Fruit fly (Drosophila melanogaster) whole organism, prepupa: ENCODE data around the gene CG17597.
A peak's percentile ranks its signal among the peaks of the same experiment; 100 is the strongest.

ENCODE experiments used
- Blimp-1 ChIP-seq: fragments of 200-800 bp; sonication (Bioruptor generic); optimal IDR thresholded peaks from 3 replicates; lab custom pipeline; 2017; ENCODE audit warnings: missing biosample characterization, missing genetic modification characterization, mild to moderate bottlenecking, moderate library complexity, missing genetic modification reagents
- CG11902 ChIP-seq: fragments of 200-800 bp; sonication (Bioruptor generic); optimal IDR thresholded peaks from 3 replicates; lab custom pipeline; 2016; ENCODE audit warnings: missing biosample characterization, missing genetic modification characterization
- CG15336 ChIP-seq: fragments of 200-800 bp; sonication (Bioruptor generic); IDR thresholded peaks from 2 replicates; pipeline ENCODE4 v1.3.6; 2022; ENCODE audit warnings: missing biosample characterization, missing genetic modification characterization
- CG3032 ChIP-seq: fragments of 200-800 bp; optimal IDR thresholded peaks from 2 replicates; lab custom pipeline; 2019; ENCODE audit warnings: missing biosample characterization, mild to moderate bottlenecking, missing genetic modification characterization, moderate library complexity
- CG31627 ChIP-seq: fragments of 200-800 bp; sonication (Bioruptor generic); optimal IDR thresholded peaks from 3 replicates; lab custom pipeline; 2016; ENCODE audit warnings: missing biosample characterization, missing genetic modification characterization
- CG32006 ChIP-seq: fragments of 200-800 bp; sonication (Bioruptor generic); optimal IDR thresholded peaks from 3 replicates; lab custom pipeline; 2017; ENCODE audit warnings: missing biosample characterization, mild to moderate bottlenecking, missing genetic modification characterization
- CG3919 ChIP-seq: fragments of 200-800 bp; sonication (Bioruptor generic); optimal IDR thresholded peaks from 3 replicates; lab custom pipeline; 2016; ENCODE audit warnings: missing biosample characterization, missing genetic modification characterization
- CG6163 ChIP-seq: fragments of 200-800 bp; sonication (Bioruptor generic); IDR thresholded peaks from 3 replicates; pipeline ENCODE4 v1.3.6; 2022; ENCODE audit warnings: missing biosample characterization, missing genetic modification characterization
- CG6276 ChIP-seq: fragments of 200-800 bp; sonication (Bioruptor generic); optimal IDR thresholded peaks from 2 replicates; lab custom pipeline; 2017; ENCODE audit warnings: missing biosample characterization, mild to moderate bottlenecking, missing genetic modification characterization
- CG6808 ChIP-seq: fragments of 200-800 bp; sonication (Bioruptor generic); optimal IDR thresholded peaks from 3 replicates; lab custom pipeline; 2017; ENCODE audit warnings: missing biosample characterization, missing genetic modification characterization, mild to moderate bottlenecking, moderate library complexity, missing genetic modification reagents
- CG6854 ChIP-seq: fragments of 200-800 bp; sonication (Bioruptor generic); optimal IDR thresholded peaks from 2 replicates; lab custom pipeline; 2017; ENCODE audit warnings: missing biosample characterization, mild to moderate bottlenecking, missing genetic modification characterization
- CG7368 ChIP-seq: fragments of 200-800 bp; sonication (Bioruptor generic); optimal IDR thresholded peaks from 3 replicates; lab custom pipeline; 2016; ENCODE audit warnings: missing biosample characterization, missing genetic modification characterization
- CG8119 ChIP-seq: fragments of 200-800 bp; sonication (Bioruptor generic); IDR thresholded peaks from 3 replicates; pipeline ENCODE4 v1.3.6; 2022; ENCODE audit warnings: missing biosample characterization, missing genetic modification characterization
- CG8319 ChIP-seq: fragments of 200-800 bp; sonication (Bioruptor generic); optimal IDR thresholded peaks from 3 replicates; lab custom pipeline; 2016; ENCODE audit warnings: missing biosample characterization, missing genetic modification characterization
- CG9139 ChIP-seq: fragments of 200-800 bp; sonication (Bioruptor generic); optimal IDR thresholded peaks from 3 replicates; lab custom pipeline; 2017; ENCODE audit warnings: missing biosample characterization, mild to moderate bottlenecking, missing genetic modification characterization
- Eip78C ChIP-seq: fragments of 200-800 bp; sonication (Bioruptor generic); peaks from one replicate; lab custom pipeline; 2016; ENCODE audit warnings: missing biosample characterization, missing genetic modification characterization
- Eip93F ChIP-seq: fragments of 200-800 bp; sonication (Bioruptor generic); optimal IDR thresholded peaks from 2 replicates; lab custom pipeline; 2016; ENCODE audit warnings: missing biosample characterization, mild to moderate bottlenecking, missing genetic modification characterization
- Ets21C ChIP-seq: fragments of 200-800 bp; sonication (Bioruptor generic); optimal IDR thresholded peaks from 3 replicates; lab custom pipeline; 2016; ENCODE audit warnings: missing biosample characterization, missing genetic modification characterization
- Gug ChIP-seq: fragments of 200-800 bp; sonication (Bioruptor generic); IDR thresholded peaks from 2 replicates; pipeline ENCODE4 v1.3.6; 2022; ENCODE audit warnings: missing biosample characterization, missing genetic modification characterization
- Hr38 ChIP-seq: sonication (Bioruptor generic); optimal IDR thresholded peaks from 2 replicates; lab custom pipeline; 2016; ENCODE audit warnings: missing biosample characterization, missing genetic modification characterization
- Hr39 ChIP-seq: fragments of 200-800 bp; sonication (Bioruptor generic); optimal IDR thresholded peaks from 2 replicates; lab custom pipeline; 2016; ENCODE audit warnings: missing biosample characterization, missing genetic modification characterization
- OdsH ChIP-seq: fragments of 200-800 bp; sonication (Bioruptor generic); optimal IDR thresholded peaks from 3 replicates; lab custom pipeline; 2016; ENCODE audit warnings: missing biosample characterization, missing genetic modification characterization
- Sox15 ChIP-seq: fragments of 200-800 bp; sonication (Bioruptor generic); optimal IDR thresholded peaks from 3 replicates; lab custom pipeline; 2016; ENCODE audit warnings: missing biosample characterization, missing genetic modification characterization
- achi ChIP-seq: fragments of 200-800 bp; sonication (Bioruptor generic); optimal IDR thresholded peaks from 3 replicates; lab custom pipeline; 2016; ENCODE audit warnings: missing biosample characterization, missing genetic modification characterization
- acj6 ChIP-seq: fragments of 200-800 bp; sonication (Bioruptor generic); optimal IDR thresholded peaks from 3 replicates; lab custom pipeline; 2016; ENCODE audit warnings: missing biosample characterization, missing genetic modification characterization
- eg ChIP-seq: fragments of 200-800 bp; sonication (Bioruptor generic); IDR thresholded peaks from 3 replicates; pipeline ENCODE4 v1.3.6; 2022; ENCODE audit warnings: missing biosample characterization, missing genetic modification characterization
- esn ChIP-seq: fragments of 200-800 bp; sonication (Bioruptor generic); optimal IDR thresholded peaks from 2 replicates; lab custom pipeline; 2016; ENCODE audit warnings: missing biosample characterization, mild to moderate bottlenecking, missing genetic modification characterization, moderate library complexity
- fd85E ChIP-seq: fragments of 200-800 bp; sonication (Bioruptor generic); optimal IDR thresholded peaks from 3 replicates; lab custom pipeline; 2016; ENCODE audit warnings: missing biosample characterization, missing genetic modification characterization
- fkh ChIP-seq: fragments of 200-800 bp; sonication (Bioruptor generic); optimal IDR thresholded peaks from 3 replicates; lab custom pipeline; 2017; ENCODE audit warnings: missing biosample characterization, mild to moderate bottlenecking, missing genetic modification characterization, moderate library complexity
- pdm3 ChIP-seq: fragments of 200-800 bp; sonication (Bioruptor generic); optimal IDR thresholded peaks from 3 replicates; lab custom pipeline; 2016; ENCODE audit warnings: missing biosample characterization, missing genetic modification characterization
- salr ChIP-seq, 2 experiments: fragments of 200-800 bp; sonication (Bioruptor generic); optimal IDR thresholded peaks; 3 replicates each; lab custom pipeline; 2016 to 2018; ENCODE audit warnings: missing biosample characterization in 2 of 2, missing genetic modification characterization in 2 of 2, mild to moderate bottlenecking in 1 of 2
- ss ChIP-seq, 2 experiments: fragments of 200-800 bp; sonication (Bioruptor generic); optimal IDR thresholded peaks; 2 replicates in 1 of 2; 3 replicates in 1 of 2; lab custom pipeline; 2017 to 2018; ENCODE audit warnings: mild to moderate bottlenecking in 2 of 2, missing biosample characterization in 2 of 2, missing genetic modification characterization in 2 of 2, moderate library complexity in 1 of 2
- svp ChIP-seq: fragments of 200-800 bp; sonication (Bioruptor generic); peaks from one replicate; lab custom pipeline; 2016; ENCODE audit warnings: missing biosample characterization, missing genetic modification characterization
- topi ChIP-seq: fragments of 200-800 bp; sonication (Bioruptor generic); optimal IDR thresholded peaks from 3 replicates; lab custom pipeline; 2016; ENCODE audit warnings: missing biosample characterization, missing genetic modification characterization
- vri ChIP-seq: fragments of 200-800 bp; sonication (Bioruptor generic); optimal IDR thresholded peaks from 3 replicates; lab custom pipeline; 2016; ENCODE audit warnings: missing biosample characterization, mild to moderate bottlenecking, missing genetic modification characterization

Gene CG17597

dm6 chr2L:18793243-18793642 lies 37.7 kb downstream of the CG17597 start:
- no peak for TF ChIP-seq CG8319
- TF ChIP-seq Hr39 (GFP tag; lab: Kevin White, UChicago), result no peak
- TF ChIP-seq CG31627, result no peak

DNA sequence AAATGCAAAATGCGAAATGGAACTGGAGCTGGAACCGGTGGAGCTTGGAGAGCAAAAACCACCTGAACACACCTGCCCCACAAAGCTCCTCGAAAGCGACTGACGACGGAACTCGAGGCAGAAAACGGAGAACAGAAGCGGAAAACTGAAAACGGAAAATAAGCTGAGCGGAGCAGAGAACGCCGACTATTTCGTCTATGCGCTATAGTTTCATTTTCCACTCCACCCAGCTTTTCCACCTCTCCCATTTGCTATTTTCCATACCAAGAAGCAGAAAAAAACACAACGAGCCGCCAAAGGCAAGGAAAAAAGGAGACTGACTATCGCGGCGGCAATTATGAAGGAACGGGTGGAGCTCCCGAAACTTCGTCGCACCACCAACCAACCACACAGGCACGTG lies 38.1 kb downstream of the CG17597 start, which contains the start of gene ham:
TSS of gene ham (minus strand) at position 101 of the 400 bp plus-strand sequence.
- TF ChIP-seq ss (GFP tag; optimal IDR thresholded peaks at IDR 0.05; lab: Kevin White, UChicago), result no peak
- TF ChIP-seq CG6163 (GFP tag; lab: Robert Waterston, UW), result no peak
- TF ChIP-seq achi (GFP tag; lab: Kevin White, UChicago), result no peak
- no peak for TF ChIP-seq CG3032 (tag; lab: Kevin White, UChicago)
- TF ChIP-seq CG32006 (GFP tag; lab: Kevin White, UChicago), result no peak
- no peak for TF ChIP-seq esn (GFP tag; lab: Kevin White, UChicago)
- no peak for TF ChIP-seq CG9139
- no peak for TF ChIP-seq Sox15 (GFP tag; lab: Kevin White, UChicago)
- no peak for TF ChIP-seq eg (GFP tag; lab: Robert Waterston, UW)
- TF ChIP-seq CG31627, result no peak
- TF ChIP-seq Gug (GFP tag; lab: Robert Waterston, UW), result no peak
- TF ChIP-seq CG15336 (GFP tag; lab: Robert Waterston, UW), result no peak
- TF ChIP-seq topi (GFP tag; lab: Kevin White, UChicago), result no peak
- TF ChIP-seq CG6276 (GFP tag; lab: Kevin White, UChicago), result no peak
- TF ChIP-seq vri (GFP tag; lab: Kevin White, UChicago), result no peak
- no peak for TF ChIP-seq Blimp-1 (GFP tag; lab: Kevin White, UChicago)
- TF ChIP-seq fd85E (GFP tag; lab: Kevin White, UChicago), result no peak
- no peak for TF ChIP-seq CG3919 (GFP tag; lab: Kevin White, UChicago)

- TF ChIP-seq acj6 (GFP tag; lab: Kevin White, UChicago), result no peak
- no peak for TF ChIP-seq CG11902 (GFP tag; lab: Kevin White, UChicago)
- no peak for TF ChIP-seq pdm3 (GFP tag; lab: Kevin White, UChicago)
- TF ChIP-seq OdsH (GFP tag; lab: Kevin White, UChicago), result no peak
- TF ChIP-seq CG7368 (GFP tag; lab: Kevin White, UChicago), result no peak
- TF ChIP-seq CG3919 (GFP tag; lab: Kevin White, UChicago), result no peak
- TF ChIP-seq Eip78C (GFP tag; lab: Kevin White, UChicago), result no peak
- no peak for TF ChIP-seq CG8119 (GFP tag; lab: Robert Waterston, UW)
- no peak for TF ChIP-seq Blimp-1 (GFP tag; lab: Kevin White, UChicago)
- no peak for TF ChIP-seq CG31627
- TF ChIP-seq Hr38, result no peak
- TF ChIP-seq svp (GFP tag; lab: Kevin White, UChicago), result no peak
- TF ChIP-seq CG6808, result no peak
Measured at dm6 chr2L:18789773-18790385, 41.1 kb downstream of the CG17597 start.

DNA sequence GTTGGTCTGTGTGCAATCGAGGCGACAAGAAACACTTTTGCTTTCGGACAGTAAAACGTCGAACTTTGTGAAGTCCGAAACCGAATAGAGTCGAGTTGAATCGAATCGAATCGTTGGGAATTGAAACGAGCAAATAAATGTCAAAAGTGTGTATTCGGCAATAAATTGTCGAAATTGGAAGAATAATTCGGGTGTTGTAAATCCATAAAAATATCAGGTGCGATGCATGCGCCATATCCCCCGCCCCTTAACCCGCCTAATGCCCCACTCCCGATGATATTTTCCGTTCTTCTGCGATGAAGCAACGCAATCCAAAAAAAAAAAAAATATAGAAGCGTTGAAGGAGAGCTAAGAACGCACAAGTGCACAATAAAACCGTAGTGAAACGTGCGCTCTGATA lies 42.0 kb downstream of the CG17597 start:
- no peak for TF ChIP-seq Ets21C (GFP tag; lab: Kevin White, UChicago)
- no peak for TF ChIP-seq CG6854 (GFP tag; lab: Kevin White, UChicago)
- peak; percentile 58 for TF ChIP-seq vri (GFP tag; lab: Kevin White, UChicago)
- no peak for TF ChIP-seq CG15336 (GFP tag; lab: Robert Waterston, UW)

dm6 chr2L:18787415-18787989 lies 43.5 kb downstream of the CG17597 start:
- TF ChIP-seq CG9139, result no peak
- TF ChIP-seq CG6854 (GFP tag; lab: Kevin White, UChicago), result no peak
- no peak for TF ChIP-seq CG31627
- no peak for TF ChIP-seq salr (GFP tag; optimal IDR thresholded peaks at IDR 0.05; lab: Kevin White, UChicago)
- no peak for TF ChIP-seq Eip93F (GFP tag; lab: Kevin White, UChicago)
- TF ChIP-seq fkh (GFP tag; lab: Kevin White, UChicago), result no peak
